Worm (Caenorhabditis elegans): Measurements from ENCODE around the gene srsx-39.
"Not testable (repeated sequence)": the region's sequence is repeated elsewhere in the genome, so short reads cannot be mapped to it uniquely, and the experiment has no call there.

The srsx-39 gene

DNA sequence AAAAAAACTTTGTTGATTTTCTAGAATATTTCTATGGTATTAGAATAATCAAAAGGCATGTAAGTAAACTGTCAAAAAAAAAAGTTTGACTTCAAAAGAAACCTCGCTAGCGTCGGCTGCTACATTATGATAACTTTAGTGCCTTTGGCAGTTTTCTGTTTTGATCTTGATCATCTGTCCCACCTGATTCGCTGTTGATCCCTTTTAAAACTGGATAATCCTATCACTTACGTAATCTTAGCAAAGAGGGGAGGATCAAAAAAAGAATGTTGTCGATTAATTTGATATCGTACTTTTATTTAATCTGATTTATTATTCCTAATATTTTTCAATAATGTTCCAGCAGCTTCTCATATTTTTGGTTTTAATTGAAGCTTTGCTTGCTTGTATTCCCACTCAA is 3.3 kb upstream of the srsx-39 start, which contains the start of gene M01B2.8:
TSS of gene M01B2.8 (plus strand) at position 301 of the 400 bp plus-strand sequence.
- TF ChIP-seq zip-2 (tag; optimal IDR thresholded peaks at IDR 0.05) (no peak), snpc-1.2 (GFP tag; IDR thresholded peaks at IDR 0.05) (no peak), T20F7.1 (GFP tag; optimal IDR thresholded peaks at IDR 0.05) (no peak), daf-16 (GFP tag; optimal IDR thresholded peaks at IDR 0.05) (no peak), daf-16 (tag; optimal IDR thresholded peaks at IDR 0.05) (no peak), lsy-2 (tag; optimal IDR thresholded peaks at IDR 0.05) (no peak), lin-29 (GFP tag; IDR thresholded peaks at IDR 0.05) (no peak), daf-12 (tag; optimal IDR thresholded peaks at IDR 0.05) (no peak), mes-2 (tag; optimal IDR thresholded peaks at IDR 0.05; ENCODE audit: poor library complexity, severe bottlenecking) (no peak), ztf-7 (tag; optimal IDR thresholded peaks at IDR 0.05) (no peak)

- TF ChIP-seq fos-1 (tag; optimal IDR thresholded peaks at IDR 0.05) (no peak), nhr-77 (tag; optimal IDR thresholded peaks at IDR 0.05) (no peak), mdt-29 (GFP tag; IDR thresholded peaks at IDR 0.05) (no peak), lim-7 (GFP tag; IDR thresholded peaks at IDR 0.05) (no peak), rbr-2 (tag; optimal IDR thresholded peaks at IDR 0.05) (no peak), jun-1 (tag; optimal IDR thresholded peaks at IDR 0.05) (no peak), R02D3.7 (tag; optimal IDR thresholded peaks at IDR 0.05) (no peak), dpl-1 (GFP tag; optimal IDR thresholded peaks at IDR 0.05) (no peak), sdz-12 (GFP tag; optimal IDR thresholded peaks at IDR 0.05) (no peak), cey-2 (tag; optimal IDR thresholded peaks at IDR 0.05; ENCODE audit: borderline replicate concordance, insufficient read depth) (no peak), zfp-3 (GFP tag; conservative IDR thresholded peaks at IDR 0.05) (no peak), ceh-32 (tag; optimal IDR thresholded peaks at IDR 0.05; ENCODE audit: poor library complexity) (no peak), gei-8 (GFP tag; optimal IDR thresholded peaks at IDR 0.05) (no peak), ztf-7 (tag; optimal IDR thresholded peaks at IDR 0.05) (no peak), egl-43 (GFP tag; IDR thresholded peaks at IDR 0.05) (no peak), F49E8.2 (tag; optimal IDR thresholded peaks at IDR 0.05; ENCODE audit: borderline replicate concordance) (no peak), mxl-2 (GFP tag; conservative IDR thresholded peaks at IDR 0.05) (no peak)
Measured at ce11 chrV:15259049-15259448, 2.5 kb upstream of the srsx-39 start, which contains the start of gene srsx-37. Gene srsx-37 (minus strand): TSS chrV:15259149.

- no peak for TF ChIP-seq snpc-4 (tag; optimal IDR thresholded peaks at IDR 0.05)
- peak; percentile 54 for TF ChIP-seq aha-1 (tag)
Measured at ce11 chrV:15253529-15253928, 3.0 kb downstream of the srsx-39 start, which contains the start of gene srbc-75. Gene srbc-75 (plus strand): TSS chrV:15253829.

ce11 chrV:15252082-15252481 is 4.5 kb downstream of the srsx-39 start, which contains the start of gene srbc-76:
Gene srbc-76 (plus strand): TSS chrV:15252382.
- TF ChIP-seq F26F4.8 (GFP tag; conservative IDR thresholded peaks at IDR 0.05): no peak
- no peak for TF ChIP-seq nhr-6 (tag; optimal IDR thresholded peaks at IDR 0.05)
- TF ChIP-seq unc-39 (tag; optimal IDR thresholded peaks at IDR 0.05): no peak
- no peak for TF ChIP-seq R02D3.7 (tag; optimal IDR thresholded peaks at IDR 0.05)
- TF ChIP-seq daf-8 (GFP tag; IDR thresholded peaks at IDR 0.05): no peak

DNA sequence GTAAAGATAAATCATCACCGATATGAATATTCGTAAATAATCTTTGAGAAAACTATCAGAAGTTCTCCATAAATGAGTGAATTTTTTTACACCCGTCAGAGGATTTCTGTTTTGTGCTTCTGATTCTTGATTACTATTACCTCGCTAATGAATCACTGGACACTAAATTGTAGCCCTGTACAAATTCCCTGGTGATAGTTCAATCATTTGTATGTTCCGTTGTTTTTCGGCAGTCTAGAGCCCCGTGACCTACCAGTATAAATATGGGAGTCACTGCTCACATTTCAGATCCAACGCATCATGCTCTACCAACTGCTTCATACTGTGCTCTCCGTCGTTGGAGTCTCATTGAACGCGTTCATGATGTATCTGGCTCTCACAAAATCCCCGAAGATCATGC is 6.3 kb downstream of the srsx-39 start, which contains the start of gene srd-28:
TSS of gene srd-28 (plus strand) at position 301 of the 400 bp plus-strand sequence.
- not testable (repeated sequence) for TF ChIP-seq unc-62 (GFP tag; optimal IDR thresholded peaks at IDR 0.05 in 1 of 2); unc-62 (tag; optimal IDR thresholded peaks at IDR 0.05); daf-12 (tag; optimal IDR thresholded peaks at IDR 0.05); saeg-2 (GFP tag; IDR thresholded peaks at IDR 0.05)

Data from whole organism, L4 larva.